Fruit fly (Drosophila melanogaster): ENCODE measurements around the gene nbs.

DNA sequence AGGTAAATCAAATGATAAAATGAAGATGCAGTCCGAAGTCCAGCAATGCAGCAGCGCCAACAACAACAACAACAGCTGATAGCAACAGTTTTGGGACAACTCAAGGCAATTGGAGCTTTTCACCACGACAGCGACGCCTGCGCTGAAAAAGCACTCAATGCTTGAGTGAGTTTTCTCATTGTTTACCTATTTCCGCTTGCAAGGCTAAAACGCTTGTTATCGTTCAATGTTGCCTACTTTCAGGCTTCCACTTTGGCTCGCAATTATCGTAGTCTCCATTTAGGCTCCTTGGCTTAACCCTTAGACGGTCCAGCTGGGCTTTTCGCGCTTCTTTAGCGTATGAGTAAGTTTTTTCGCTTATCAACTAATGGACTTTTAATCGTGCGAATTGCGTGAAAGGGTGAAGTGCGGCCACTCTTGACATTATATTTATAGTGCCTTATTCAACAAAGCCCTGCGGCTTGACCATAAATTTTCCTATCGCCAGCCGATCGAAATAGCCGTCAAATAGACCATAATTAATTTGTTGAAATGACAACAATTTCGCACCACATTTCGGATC, 39.1 kb upstream of the nbs start:
- TF ChIP-seq psq (optimal IDR thresholded peaks at IDR 0.05) (no peak), Dll (optimal IDR thresholded peaks at IDR 0.05) (no peak), usp (GFP tag; optimal IDR thresholded peaks at IDR 0.05) (no peak), pan (optimal IDR thresholded peaks at IDR 0.05) (no peak)
